Worm (Caenorhabditis elegans): ENCODE measurements around the gene Y57G11B.8.

The Y57G11B.8 gene

ce11 chrIV:14578650-14579193, at the start of gene Y57G11B.8:
Gene Y57G11B.8, minus strand, starts transcription at chrIV:14578700.
- TF ChIP-seq sma-3 (GFP tag; optimal IDR thresholded peaks at IDR 0.05): no peak
- no peak for TF ChIP-seq ztf-1 (GFP tag; conservative IDR thresholded peaks at IDR 0.05)
- no peak for TF ChIP-seq nhr-12 (tag; optimal IDR thresholded peaks at IDR 0.05)
- no peak for TF ChIP-seq lin-39 (tag; optimal IDR thresholded peaks at IDR 0.05)
- TF ChIP-seq zag-1 (tag; optimal IDR thresholded peaks at IDR 0.05): no peak
- no peak for TF ChIP-seq R02D3.7 (tag; optimal IDR thresholded peaks at IDR 0.05)
- no peak for TF ChIP-seq nhr-11 (tag; optimal IDR thresholded peaks at IDR 0.05)
- no peak for TF ChIP-seq F13H6.1 (tag; optimal IDR thresholded peaks at IDR 0.05)
- TF ChIP-seq unc-62 (GFP tag; optimal IDR thresholded peaks at IDR 0.05): no peak
- no peak for TF ChIP-seq gmeb-1 (tag; optimal IDR thresholded peaks at IDR 0.05)
- no peak for TF ChIP-seq dmd-4 (tag; optimal IDR thresholded peaks at IDR 0.05)
- TF ChIP-seq peb-1 (tag; optimal IDR thresholded peaks at IDR 0.05): no peak
- no peak for TF ChIP-seq ztf-4 (tag; optimal IDR thresholded peaks at IDR 0.05)

- no peak for TF ChIP-seq lin-39 (tag; optimal IDR thresholded peaks at IDR 0.05)
- TF ChIP-seq ama-1 (optimal IDR thresholded peaks at IDR 0.05): peak; percentile 33
- TF ChIP-seq ZK546.5 (tag; optimal IDR thresholded peaks at IDR 0.05): no peak
- peak; percentile 29 for TF ChIP-seq sma-9 (GFP tag; optimal IDR thresholded peaks at IDR 0.05)
- no peak for TF ChIP-seq sma-9 (tag; optimal IDR thresholded peaks at IDR 0.05)
- TF ChIP-seq lsy-2 (tag; optimal IDR thresholded peaks at IDR 0.05): peak in 1 of 2 experiments; percentile 21
- no peak for TF ChIP-seq sma-3 (GFP tag; optimal IDR thresholded peaks at IDR 0.05)
- TF ChIP-seq Y55F3AM.14 (GFP tag; optimal IDR thresholded peaks at IDR 0.05): peak; percentile 23
- peak; percentile 34 for TF ChIP-seq F13H6.1 (tag; optimal IDR thresholded peaks at IDR 0.05)
- TF ChIP-seq nhr-129 (tag; optimal IDR thresholded peaks at IDR 0.05): peak; percentile 57
- no peak for TF ChIP-seq mdl-1 (tag; optimal IDR thresholded peaks at IDR 0.05)
- TF ChIP-seq nhr-11 (tag; optimal IDR thresholded peaks at IDR 0.05): no peak
- no peak for TF ChIP-seq nhr-12 (tag; optimal IDR thresholded peaks at IDR 0.05)
- TF ChIP-seq ceh-16 (tag; optimal IDR thresholded peaks at IDR 0.05): no peak
- no peak for TF ChIP-seq ztf-4 (tag; optimal IDR thresholded peaks at IDR 0.05)
- no peak for TF ChIP-seq fos-1 (tag; optimal IDR thresholded peaks at IDR 0.05)
- TF ChIP-seq nhr-6 (tag; optimal IDR thresholded peaks at IDR 0.05): peak; percentile 52
- TF ChIP-seq gmeb-1 (tag; optimal IDR thresholded peaks at IDR 0.05): no peak
- TF ChIP-seq lin-11 (tag; optimal IDR thresholded peaks at IDR 0.05): peak; percentile 14
- no peak for TF ChIP-seq C34F6.9 (tag; optimal IDR thresholded peaks at IDR 0.05)
- TF ChIP-seq nhr-77 (tag; optimal IDR thresholded peaks at IDR 0.05): no peak
- TF ChIP-seq nhr-10 (tag; optimal IDR thresholded peaks at IDR 0.05): no peak
Observed at ce11 chrIV:14622109-14622508, 43.6 kb upstream of the Y57G11B.8 start.

ce11 chrIV:14621117-14621516, 42.6 kb upstream of the Y57G11B.8 start:
- peak; percentile 10 for TF ChIP-seq nhr-21 (tag; optimal IDR thresholded peaks at IDR 0.05)
- no peak for TF ChIP-seq C34F6.9 (tag; optimal IDR thresholded peaks at IDR 0.05)

ce11 chrIV:14620543-14620942, 42.0 kb upstream of the Y57G11B.8 start:
- TF ChIP-seq ztf-1 (GFP tag; conservative IDR thresholded peaks at IDR 0.05) (no peak), ceh-82 (tag; optimal IDR thresholded peaks at IDR 0.05) (no peak), C34F6.9 (tag; optimal IDR thresholded peaks at IDR 0.05) (peak; percentile 71), mbf-1 (tag; optimal IDR thresholded peaks at IDR 0.05) (no peak), sma-9 (GFP tag; optimal IDR thresholded peaks at IDR 0.05) (peak; percentile 64), sma-9 (tag; optimal IDR thresholded peaks at IDR 0.05) (no peak), lsy-2 (tag; optimal IDR thresholded peaks at IDR 0.05) (peak; percentile 42 to 58), nhr-6 (tag; optimal IDR thresholded peaks at IDR 0.05) (peak; percentile 28), nhr-129 (tag; optimal IDR thresholded peaks at IDR 0.05) (peak; percentile 99), snpc-4 (tag; optimal IDR thresholded peaks at IDR 0.05) (peak; percentile 37), zag-1 (tag; optimal IDR thresholded peaks at IDR 0.05) (peak; percentile 15), gmeb-1 (tag; optimal IDR thresholded peaks at IDR 0.05) (peak; percentile 19), unc-55 (GFP tag; optimal IDR thresholded peaks at IDR 0.05) (peak; percentile 46), ceh-16 (tag; optimal IDR thresholded peaks at IDR 0.05) (no peak), nhr-10 (tag; optimal IDR thresholded peaks at IDR 0.05) (no peak), nhr-21 (tag; optimal IDR thresholded peaks at IDR 0.05) (peak; percentile 53), aly-2 (tag; optimal IDR thresholded peaks at IDR 0.05) (no peak), fos-1 (tag; optimal IDR thresholded peaks at IDR 0.05) (peak; percentile 61), egl-27 (tag; optimal IDR thresholded peaks at IDR 0.05) (no peak), crh-2 (tag; optimal IDR thresholded peaks at IDR 0.05) (peak; percentile 81), mdl-1 (tag; optimal IDR thresholded peaks at IDR 0.05) (peak; percentile 25 to 45), F13H6.1 (tag; optimal IDR thresholded peaks at IDR 0.05) (peak; percentile 79), dmd-4 (tag; optimal IDR thresholded peaks at IDR 0.05) (no peak), Y55F3AM.14 (GFP tag; optimal IDR thresholded peaks at IDR 0.05) (no peak)

Data from whole organism, L2 larva.